Fruit fly (Drosophila melanogaster) ovary, adult (tissue): ENCODE data around the gene GlnRS.

ENCODE experiments used
- CG17801 ChIP-seq: fragments of 200-800 bp; optimal IDR thresholded peaks from 2 replicates; lab custom pipeline; 2019; ENCODE audit warnings: missing biosample characterization, mild to moderate bottlenecking, missing genetic modification characterization, moderate library complexity; ENCODE audit not compliant: partially characterized antibody

The GlnRS gene

dm6 chr3R:25265589-25266201 is at the start of gene GlnRS, which contains the start of gene RIOK2:
GlnRS (minus strand) TSS chr3R:25265721.
RIOK2 (plus strand) TSS chr3R:25265844.
- peak; percentile 65 for TF ChIP-seq CG17801

- TF ChIP-seq CG17801, result no peak
These were observed 48.2 kb upstream of the GlnRS start, which contains the start of gene CG31087 for dm6 chr3R:25313771-25314170. CG31087 (minus strand) TSS chr3R:25313833.

dm6 chr3R:25312583-25312982 is 47.1 kb upstream of the GlnRS start:
- no peak for TF ChIP-seq CG17801

- no peak for TF ChIP-seq CG17801
These were observed 45.3 kb upstream of the GlnRS start, which contains the start of gene CG31099 for dm6 chr3R:25310843-25311242. CG31099 (minus strand) TSS chr3R:25310943.

dm6 chr3R:25309175-25309574 is 43.7 kb upstream of the GlnRS start:
- TF ChIP-seq CG17801, result no peak

- no peak for TF ChIP-seq CG17801
These were observed 42.7 kb upstream of the GlnRS start, which contains the start of gene CG10550 for dm6 chr3R:25308228-25308627. CG10550 (minus strand) TSS chr3R:25308391.

- no peak for TF ChIP-seq CG17801
These were observed 40.5 kb upstream of the GlnRS start for dm6 chr3R:25305822-25306544.

- peak; percentile 3 for TF ChIP-seq CG17801
These were observed 38.4 kb upstream of the GlnRS start, which contains the start of gene CG31436 for dm6 chr3R:25303857-25304440. CG31436 (plus strand) TSS chr3R:25304137.

- no peak for TF ChIP-seq CG17801
These were observed 36.7 kb upstream of the GlnRS start, which contains the start of gene CG31370 for dm6 chr3R:25302239-25302638. CG31370 (plus strand) TSS chr3R:25302464.

dm6 chr3R:25300575-25300974 is 35.1 kb upstream of the GlnRS start, which contains the start of gene CG13659:
CG13659 (plus strand) TSS chr3R:25300891.
- TF ChIP-seq CG17801, result no peak

dm6 chr3R:25299507-25299964 is 34.0 kb upstream of the GlnRS start, which contains the start of gene CG31288:
CG31288 (minus strand) TSS chr3R:25299557.
- no peak for TF ChIP-seq CG17801

dm6 chr3R:25297678-25298077 is 32.2 kb upstream of the GlnRS start, which contains the start of gene CG31097:
CG31097 (minus strand) TSS chr3R:25297778.
- TF ChIP-seq CG17801, result no peak

dm6 chr3R:25295320-25296020 is 29.9 kb upstream of the GlnRS start, which contains the start of gene CG31102:
CG31102 (minus strand) TSS chr3R:25295594.
- TF ChIP-seq CG17801, result no peak

- TF ChIP-seq CG17801, result peak; percentile 90
These were observed 27.4 kb upstream of the GlnRS start, which contains the start of gene CG31098 for dm6 chr3R:25292864-25293284. CG31098 (minus strand) TSS chr3R:25292977.

- TF ChIP-seq CG17801, result no peak
These were observed 24.1 kb upstream of the GlnRS start, which contains the start of gene CG11893 for dm6 chr3R:25289589-25289988. CG11893 (plus strand) TSS chr3R:25289889.

dm6 chr3R:25287128-25287527 is 21.6 kb upstream of the GlnRS start, which contains the start of gene CG13658:
CG13658 (plus strand) TSS chr3R:25287474.
- TF ChIP-seq CG17801, result peak; percentile 40
